Fruit fly (Drosophila melanogaster) whole organism, embryonic: ENCODE data around the gene CG3815.
A peak's percentile ranks its signal among the peaks of the same experiment; 100 is the strongest.

Experiments
- Adf1 ChIP-seq: fragments of 200-800 bp; sonication (Bioruptor generic); IDR thresholded peaks from 2 replicates; pipeline ENCODE4 v1.3.6; 2022; ENCODE audit warnings: missing biosample characterization, missing genetic modification characterization
- CG10209 ChIP-seq: fragments of 200-800 bp; sonication (Bioruptor generic); optimal IDR thresholded peaks from 3 replicates; lab custom pipeline; 2017; ENCODE audit warnings: missing biosample characterization, mild to moderate bottlenecking, missing genetic modification characterization, missing genetic modification reagents
- CG13296 ChIP-seq: fragments of 200-800 bp; sonication (Bioruptor generic); optimal IDR thresholded peaks from 3 replicates; lab custom pipeline; 2018; ENCODE audit warnings: missing biosample characterization, mild to moderate bottlenecking, missing genetic modification characterization
- CG14441 ChIP-seq: fragments of 200-800 bp; sonication (Bioruptor generic); IDR thresholded peaks from 2 replicates; pipeline ENCODE4 v1.3.6; 2022; ENCODE audit warnings: missing biosample characterization, missing genetic modification characterization
- CG14710 ChIP-seq: fragments of 200-800 bp; sonication (Bioruptor generic); optimal IDR thresholded peaks from 3 replicates; lab custom pipeline; 2019; ENCODE audit warnings: missing biosample characterization, mild to moderate bottlenecking, missing genetic modification characterization, moderate library complexity
- CG16779 ChIP-seq: fragments of 200-800 bp; sonication (Bioruptor generic); IDR thresholded peaks from 2 replicates; pipeline ENCODE4 v1.3.6; 2022; ENCODE audit warnings: missing biosample characterization, missing genetic modification characterization
- CG16815 ChIP-seq: fragments of 200-800 bp; sonication (Bioruptor generic); optimal IDR thresholded peaks from 3 replicates; lab custom pipeline; 2017; ENCODE audit warnings: missing biosample characterization, mild to moderate bottlenecking, missing genetic modification characterization
- CG17612 ChIP-seq: fragments of 200-800 bp; sonication (Bioruptor generic); IDR thresholded peaks from 2 replicates; pipeline ENCODE4 v1.3.6; 2022; ENCODE audit warnings: missing biosample characterization, missing genetic modification characterization
- CG17829 ChIP-seq: fragments of 200-800 bp; optimal IDR thresholded peaks from 2 replicates; lab custom pipeline; 2019; ENCODE audit warnings: missing biosample characterization, mild to moderate bottlenecking, missing genetic modification characterization, moderate library complexity
- CG1792 ChIP-seq: fragments of 200-800 bp; sonication (Bioruptor generic); optimal IDR thresholded peaks from 2 replicates; lab custom pipeline; 2016; ENCODE audit warnings: missing biosample characterization, missing genetic modification characterization
- CG2202 ChIP-seq: fragments of 200-800 bp; sonication (Bioruptor generic); optimal IDR thresholded peaks from 2 replicates; lab custom pipeline; 2018; ENCODE audit warnings: missing biosample characterization, mild to moderate bottlenecking, missing genetic modification characterization
- CG2712 ChIP-seq: fragments of 200-800 bp; optimal IDR thresholded peaks from 3 replicates; lab custom pipeline; 2019; ENCODE audit warnings: missing biosample characterization, mild to moderate bottlenecking, missing genetic modification characterization, moderate library complexity
- CG34376 ChIP-seq: fragments of 200-800 bp; sonication (Bioruptor generic); optimal IDR thresholded peaks from 2 replicates; lab custom pipeline; 2018; ENCODE audit warnings: missing biosample characterization, mild to moderate bottlenecking, missing genetic modification characterization
- CG34422 ChIP-seq: fragments of 200-800 bp; sonication (Bioruptor generic); IDR thresholded peaks from 3 replicates; pipeline ENCODE4 v1.3.6; 2022; ENCODE audit warnings: missing biosample characterization, missing genetic modification characterization
- CG42726 ChIP-seq: fragments of 200-800 bp; sonication (Bioruptor generic); IDR thresholded peaks from 2 replicates; pipeline ENCODE4 v1.3.6; 2022; ENCODE audit warnings: missing biosample characterization, missing genetic modification characterization; ENCODE audit not compliant: partially characterized antibody
- CG4820 ChIP-seq: fragments of 200-800 bp; sonication (Bioruptor generic); optimal IDR thresholded peaks from 3 replicates; lab custom pipeline; 2016; ENCODE audit warnings: missing biosample characterization, missing genetic modification characterization
- CG5953 ChIP-seq: fragments of 200-800 bp; sonication (Bioruptor generic); IDR thresholded peaks from 2 replicates; pipeline ENCODE4 v1.3.6; 2022; ENCODE audit warnings: missing biosample characterization, missing genetic modification characterization
- CG6689 ChIP-seq: fragments of 200-800 bp; sonication (Bioruptor generic); IDR thresholded peaks from 2 replicates; pipeline ENCODE4 v1.3.6; 2022; ENCODE audit warnings: missing biosample characterization, missing genetic modification characterization
- CG7839 ChIP-seq: fragments of 200-800 bp; sonication (Bioruptor generic); optimal IDR thresholded peaks from 3 replicates; lab custom pipeline; 2018; ENCODE audit warnings: missing biosample characterization, mild to moderate bottlenecking, missing genetic modification characterization, moderate library complexity
- CG9932 ChIP-seq: fragments of 200-800 bp; sonication (Bioruptor generic); IDR thresholded peaks from 2 replicates; pipeline ENCODE4 v1.3.6; 2022; ENCODE audit warnings: missing biosample characterization, missing genetic modification characterization
- CkIIα-i1 ChIP-seq: fragments of 200-800 bp; sonication (Bioruptor generic); IDR thresholded peaks from 2 replicates; pipeline ENCODE4 v1.3.6; 2022; ENCODE audit warnings: missing biosample characterization, missing genetic modification characterization
- Deaf1 ChIP-seq: fragments of 200-800 bp; optimal IDR thresholded peaks from 3 replicates; lab custom pipeline; 2019; ENCODE audit warnings: missing biosample characterization, mild to moderate bottlenecking, missing genetic modification characterization, moderate library complexity
- Dip3 ChIP-seq: fragments of 200-800 bp; sonication (Bioruptor generic); optimal IDR thresholded peaks from 3 replicates; lab custom pipeline; 2016; ENCODE audit warnings: missing biosample characterization, missing genetic modification characterization
- MBD-R2 ChIP-seq: fragments of 200-800 bp; sonication (Bioruptor generic); IDR thresholded peaks from 2 replicates; pipeline ENCODE4 v1.3.6; 2022; ENCODE audit warnings: missing biosample characterization, missing genetic modification characterization
- MTF-1 ChIP-seq: fragments of 200-800 bp; sonication (Bioruptor generic); optimal IDR thresholded peaks from 2 replicates; lab custom pipeline; 2018; ENCODE audit warnings: missing biosample characterization, mild to moderate bottlenecking, missing genetic modification characterization, borderline replicate concordance
- Mad ChIP-seq: fragments of 200-800 bp; sonication (Bioruptor generic); optimal IDR thresholded peaks from 2 replicates; lab custom pipeline; 2016; ENCODE audit warnings: missing biosample characterization, missing genetic modification characterization
- Nf-YB ChIP-seq: fragments of 200-800 bp; sonication (Bioruptor generic); optimal IDR thresholded peaks from 3 replicates; lab custom pipeline; 2019; ENCODE audit warnings: missing biosample characterization, mild to moderate bottlenecking, missing genetic modification characterization, moderate library complexity
- NfI ChIP-seq: fragments of 200-800 bp; sonication (Bioruptor generic); optimal IDR thresholded peaks from 3 replicates; lab custom pipeline; 2018; ENCODE audit warnings: missing biosample characterization, mild to moderate bottlenecking, missing genetic modification characterization, moderate library complexity
- Oli ChIP-seq: fragments of 200-800 bp; sonication (Bioruptor generic); optimal IDR thresholded peaks from 2 replicates; lab custom pipeline; 2018; ENCODE audit warnings: missing biosample characterization, mild to moderate bottlenecking, missing genetic modification characterization, moderate library complexity
- Rfx ChIP-seq: fragments of 200-800 bp; sonication (Bioruptor generic); IDR thresholded peaks from 2 replicates; pipeline ENCODE4 v1.3.6; 2022; ENCODE audit warnings: missing biosample characterization, missing genetic modification characterization
- Sox102F ChIP-seq: fragments of 200-800 bp; sonication (Bioruptor generic); optimal IDR thresholded peaks from 2 replicates; lab custom pipeline; 2018; ENCODE audit warnings: missing biosample characterization, mild to moderate bottlenecking, missing genetic modification characterization, moderate library complexity
- Taf1 ChIP-seq: fragments of 200-800 bp; sonication (Bioruptor generic); IDR thresholded peaks from 2 replicates; pipeline ENCODE4 v1.3.6; 2022; ENCODE audit warnings: missing biosample characterization, missing genetic modification characterization
- ac ChIP-seq: fragments of 200-800 bp; sonication (Bioruptor generic); optimal IDR thresholded peaks from 3 replicates; lab custom pipeline; 2017; ENCODE audit warnings: missing biosample characterization, mild to moderate bottlenecking, missing genetic modification characterization
- ase ChIP-seq: fragments of 200-800 bp; sonication (Bioruptor generic); IDR thresholded peaks from 3 replicates; pipeline ENCODE4 v1.3.6; 2022; ENCODE audit warnings: missing biosample characterization, missing genetic modification characterization
- crol ChIP-seq: fragments of 200-800 bp; sonication (Bioruptor generic); IDR thresholded peaks from 2 replicates; pipeline ENCODE4 v1.3.6; 2022; ENCODE audit warnings: missing biosample characterization, missing genetic modification characterization
- fd3F ChIP-seq: fragments of 200-800 bp; sonication (Bioruptor generic); optimal IDR thresholded peaks from 2 replicates; lab custom pipeline; 2018; ENCODE audit warnings: missing biosample characterization, mild to moderate bottlenecking, missing genetic modification characterization, moderate library complexity
- gfzf ChIP-seq: fragments of 200-800 bp; sonication (Bioruptor generic); optimal IDR thresholded peaks from 2 replicates; lab custom pipeline; 2016; ENCODE audit warnings: missing biosample characterization, mild to moderate bottlenecking, missing genetic modification characterization, moderate library complexity
- hth ChIP-seq: fragments of >200 bp; optimal IDR thresholded peaks from 2 replicates; lab custom pipeline; 2017; ENCODE audit warnings: inconsistent platforms
- luna ChIP-seq: fragments of 200-800 bp; sonication (Bioruptor generic); optimal IDR thresholded peaks from 2 replicates; lab custom pipeline; 2016; ENCODE audit warnings: missing biosample characterization, missing genetic modification characterization
- maf-S ChIP-seq: fragments of 200-800 bp; sonication (Bioruptor generic); optimal IDR thresholded peaks from 2 replicates; lab custom pipeline; 2016; ENCODE audit warnings: missing biosample characterization, missing genetic modification characterization
- mirr ChIP-seq: fragments of 200-800 bp; sonication (Bioruptor generic); optimal IDR thresholded peaks from 3 replicates; lab custom pipeline; 2018; ENCODE audit warnings: missing biosample characterization, mild to moderate bottlenecking, missing genetic modification characterization
- oc ChIP-seq: fragments of 200-800 bp; sonication (Bioruptor generic); optimal IDR thresholded peaks from 2 replicates; lab custom pipeline; 2018; ENCODE audit warnings: missing biosample characterization, mild to moderate bottlenecking, missing genetic modification characterization, moderate library complexity
- org-1 ChIP-seq: fragments of 200-800 bp; sonication (Bioruptor generic); optimal IDR thresholded peaks from 2 replicates; lab custom pipeline; 2017; ENCODE audit warnings: missing biosample characterization, missing genetic modification characterization
- phol ChIP-seq: fragments of 200-800 bp; sonication (Bioruptor generic); optimal IDR thresholded peaks from 3 replicates; lab custom pipeline; 2018; ENCODE audit warnings: missing biosample characterization, mild to moderate bottlenecking, missing genetic modification characterization, moderate library complexity
- psq ChIP-seq: fragments of 200-800 bp; sonication (Bioruptor generic); optimal IDR thresholded peaks from 2 replicates; lab custom pipeline; 2017; ENCODE audit warnings: missing biosample characterization, missing genetic modification characterization
- row ChIP-seq: fragments of 200-800 bp; sonication (Bioruptor generic); IDR thresholded peaks from 3 replicates; pipeline ENCODE4 v1.3.6; 2022; ENCODE audit warnings: missing biosample characterization, missing genetic modification characterization
- salm ChIP-seq: fragments of 200-800 bp; sonication (Bioruptor generic); optimal IDR thresholded peaks from 2 replicates; lab custom pipeline; 2018; ENCODE audit warnings: missing biosample characterization, mild to moderate bottlenecking, missing genetic modification characterization
- stwl ChIP-seq: fragments of 200-800 bp; sonication (Bioruptor generic); optimal IDR thresholded peaks from 3 replicates; lab custom pipeline; 2018; ENCODE audit warnings: missing biosample characterization, mild to moderate bottlenecking, missing genetic modification characterization, moderate library complexity
- twi ChIP-seq: fragments of 200-800 bp; optimal IDR thresholded peaks from 2 replicates; lab custom pipeline; 2019; ENCODE audit warnings: missing biosample characterization, mild to moderate bottlenecking, missing genetic modification characterization, moderate library complexity
- wdn ChIP-seq: fragments of 200-800 bp; sonication (Bioruptor generic); IDR thresholded peaks from 2 replicates; pipeline ENCODE4 v1.3.6; 2022; ENCODE audit warnings: missing biosample characterization, missing genetic modification characterization
- zf30C ChIP-seq: fragments of 200-800 bp; sonication (Bioruptor generic); optimal IDR thresholded peaks from 3 replicates; lab custom pipeline; 2018; ENCODE audit warnings: missing biosample characterization, mild to moderate bottlenecking, missing genetic modification characterization

Gene CG3815

DNA sequence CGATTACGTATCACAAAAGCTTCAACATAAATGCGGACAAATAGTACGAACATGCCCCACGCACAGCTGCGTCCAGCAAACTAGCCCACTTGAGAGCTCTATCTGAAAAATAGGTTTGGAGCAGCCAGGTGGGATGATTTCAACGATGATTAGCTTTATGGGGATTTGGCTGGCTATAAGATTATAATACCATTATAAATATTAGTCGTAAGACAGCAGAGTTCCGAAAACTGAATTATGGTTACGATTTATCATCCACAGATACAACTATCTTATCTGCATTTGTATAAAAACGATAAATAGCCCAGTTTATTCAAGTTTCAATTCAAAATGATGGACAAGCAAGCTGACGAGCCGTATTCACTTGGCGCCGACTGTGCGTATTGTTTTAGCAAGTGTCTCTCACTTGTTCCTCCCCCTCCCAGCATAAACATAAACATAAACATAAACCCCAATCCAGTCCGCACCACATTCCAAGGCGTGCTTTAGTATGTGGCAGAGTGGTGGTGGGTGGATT is 31.5 kb upstream of the CG3815 start (continued):
- TF ChIP-seq Mad (GFP tag; lab: Kevin White, UChicago) (peak; percentile 64), CG17829 (tag; lab: Kevin White, UChicago) (peak; percentile 71), CG6689 (GFP tag; lab: Robert Waterston, UW) (peak; percentile 79), luna (GFP tag; lab: Kevin White, UChicago) (no peak), twi (tag; lab: Kevin White, UChicago) (peak; percentile 23), Nf-YB (GFP tag; lab: Kevin White, UChicago) (peak; percentile 49), CG2202 (no peak), Taf1 (GFP tag; lab: Robert Waterston, UW) (no peak), Rfx (GFP tag; lab: Robert Waterston, UW) (peak; percentile 65), CG7839 (tag; lab: Kevin White, UChicago) (peak; percentile 89), org-1 (GFP tag; lab: Kevin White, UChicago) (peak; percentile 79), oc (tag; lab: Kevin White, UChicago) (peak; percentile 27), row (GFP tag; lab: Robert Waterston, UW) (peak; percentile 76), Adf1 (GFP tag; lab: Robert Waterston, UW) (peak; percentile 11; the same call in 1 of the 2 replicates), CkIIα-i1 (GFP tag; lab: Robert Waterston, UW) (no peak), gfzf (GFP tag; lab: Kevin White, UChicago) (no peak), phol (tag; lab: Kevin White, UChicago) (peak; percentile 84), Dip3 (GFP tag; lab: Kevin White, UChicago) (peak; percentile 65), CG16779 (GFP tag; lab: Robert Waterston, UW) (no peak), CG5953 (GFP tag; lab: Robert Waterston, UW) (no peak), psq (GFP tag; lab: Kevin White, UChicago) (no peak), fd3F (GFP tag; lab: Kevin White, UChicago) (peak; percentile 59), CG16815 (GFP tag; lab: Kevin White, UChicago) (peak; percentile 15), CG14441 (GFP tag; lab: Robert Waterston, UW) (peak; percentile 63), ase (GFP tag; lab: Robert Waterston, UW) (peak; percentile 45; the same call in 1 of the 3 replicates), CG9932 (GFP tag; lab: Robert Waterston, UW) (peak; percentile 48; the same call in 1 of the 2 replicates), wdn (GFP tag; lab: Robert Waterston, UW) (no peak; the same call in 1 of the 2 replicates), CG42726 (GFP tag; lab: Robert Waterston, UW) (no peak), mirr (peak; percentile 84), CG1792 (GFP tag; lab: Kevin White, UChicago) (peak; percentile 32), MBD-R2 (GFP tag; lab: Robert Waterston, UW) (peak; percentile 27; the same call in 1 of the 2 replicates), hth (lab: Kevin White, UChicago) (no peak), maf-S (no peak), stwl (tag; lab: Kevin White, UChicago) (no peak), CG34422 (peak; percentile 45; the same call in 2 of the 3 replicates), Oli (tag; lab: Kevin White, UChicago) (peak; percentile 84), salm (tag; lab: Kevin White, UChicago) (peak; percentile 66), CG2712 (peak; percentile 77), CG4820 (peak; percentile 60), crol (GFP tag; lab: Robert Waterston, UW) (0 out of 2 replicates have a peak, but pooled peaks have one; percentile 10), CG10209 (GFP tag; lab: Kevin White, UChicago) (peak; percentile 81), ac (GFP tag; lab: Kevin White, UChicago) (no peak), NfI (GFP tag; lab: Kevin White, UChicago) (peak; percentile 68), MTF-1 (GFP tag; lab: Kevin White, UChicago) (no peak), CG17612 (GFP tag; lab: Robert Waterston, UW) (no peak), CG14710 (tag; lab: Kevin White, UChicago) (peak; percentile 47), zf30C (no peak), Sox102F (peak; percentile 76), Deaf1 (tag; lab: Kevin White, UChicago) (peak; percentile 63), CG34376 (GFP tag; lab: Kevin White, UChicago) (peak; percentile 84), CG13296 (GFP tag; lab: Kevin White, UChicago) (peak; percentile 87)
